Fruit fly (Drosophila melanogaster) whole organism, pupa: ENCODE measurements around the gene CG32726.

Source experiments
- CG10348 ChIP-seq: fragments of 200-800 bp; sonication (Bioruptor generic); IDR thresholded peaks from 2 replicates; pipeline ENCODE4 v1.3.6; 2022; ENCODE audit warnings: missing biosample characterization, missing genetic modification characterization
- CG12605 ChIP-seq: fragments of 200-800 bp; sonication (Bioruptor generic); IDR thresholded peaks from 2 replicates; pipeline ENCODE4 v1.3.6; 2022; ENCODE audit warnings: missing biosample characterization, missing genetic modification characterization
- CG13204 ChIP-seq: fragments of 200-800 bp; sonication (Bioruptor generic); optimal IDR thresholded peaks from 2 replicates; lab custom pipeline; 2018; ENCODE audit warnings: missing biosample characterization, mild to moderate bottlenecking, missing genetic modification characterization, moderate library complexity
- CG14655 ChIP-seq: fragments of 200-800 bp; sonication (Bioruptor generic); optimal IDR thresholded peaks from 3 replicates; lab custom pipeline; 2017; ENCODE audit warnings: mild to moderate bottlenecking, missing biosample characterization, missing genetic modification reagents, missing genetic modification characterization
- CG15710 ChIP-seq: fragments of 200-800 bp; sonication (Bioruptor generic); optimal IDR thresholded peaks from 2 replicates; lab custom pipeline; 2018; ENCODE audit warnings: missing biosample characterization, mild to moderate bottlenecking, missing genetic modification characterization, moderate library complexity
- CG17806 ChIP-seq: fragments of 200-800 bp; sonication (Bioruptor generic); optimal IDR thresholded peaks from 2 replicates; lab custom pipeline; 2018; ENCODE audit warnings: missing biosample characterization, mild to moderate bottlenecking, missing genetic modification characterization, moderate library complexity
- CG32121 ChIP-seq: fragments of 200-800 bp; sonication (Bioruptor generic); IDR thresholded peaks from 2 replicates; pipeline ENCODE4 v1.3.6; 2022; ENCODE audit warnings: missing biosample characterization, missing genetic modification characterization
- CG34367 ChIP-seq: fragments of 200-800 bp; sonication (Bioruptor generic); optimal IDR thresholded peaks from 2 replicates; lab custom pipeline; 2018; ENCODE audit warnings: missing biosample characterization, mild to moderate bottlenecking, missing genetic modification characterization
- CG4496 ChIP-seq: fragments of 200-800 bp; sonication (Bioruptor generic); IDR thresholded peaks from 3 replicates; pipeline ENCODE4 v1.3.6; 2022; ENCODE audit warnings: missing biosample characterization, missing genetic modification characterization
- CG8159 ChIP-seq: fragments of 200-800 bp; sonication (Bioruptor generic); optimal IDR thresholded peaks from 3 replicates; lab custom pipeline; 2018; ENCODE audit warnings: missing biosample characterization, mild to moderate bottlenecking, missing genetic modification characterization, moderate library complexity
- CG8301 ChIP-seq: fragments of 200-800 bp; sonication (Bioruptor generic); optimal IDR thresholded peaks from 2 replicates; lab custom pipeline; 2018; ENCODE audit warnings: missing biosample characterization, mild to moderate bottlenecking, missing genetic modification characterization
- CG9948 ChIP-seq: fragments of 200-800 bp; sonication (Bioruptor generic); optimal IDR thresholded peaks from 2 replicates; lab custom pipeline; 2018; ENCODE audit warnings: missing biosample characterization, mild to moderate bottlenecking, missing genetic modification characterization, moderate library complexity
- D1 ChIP-seq: fragments of 200-800 bp; sonication (Bioruptor generic); optimal IDR thresholded peaks from 2 replicates; lab custom pipeline; 2018; ENCODE audit warnings: missing biosample characterization, mild to moderate bottlenecking, missing genetic modification characterization, moderate library complexity
- EcR ChIP-seq: fragments of 200-800 bp; sonication (Bioruptor generic); optimal IDR thresholded peaks from 3 replicates; lab custom pipeline; 2019; ENCODE audit warnings: missing biosample characterization, missing genetic modification characterization, mild to moderate bottlenecking, moderate library complexity, missing genetic modification reagents
- Ets98B ChIP-seq: fragments of 200-800 bp; sonication (Bioruptor generic); IDR thresholded peaks from 2 replicates; pipeline ENCODE4 v1.3.6; 2022; ENCODE audit warnings: missing biosample characterization, missing genetic modification characterization
- Pif1A ChIP-seq: fragments of 200-800 bp; sonication (Bioruptor generic); optimal IDR thresholded peaks from 3 replicates; lab custom pipeline; 2016; ENCODE audit warnings: missing biosample characterization, missing genetic modification characterization
- Pif1B ChIP-seq: fragments of 200-800 bp; sonication (Bioruptor generic); optimal IDR thresholded peaks from 3 replicates; lab custom pipeline; 2016; ENCODE audit warnings: missing biosample characterization, missing genetic modification characterization
- Snoo ChIP-seq: fragments of 200-800 bp; sonication (Bioruptor generic); optimal IDR thresholded peaks from 3 replicates; lab custom pipeline; 2017; ENCODE audit warnings: missing biosample characterization, mild to moderate bottlenecking, missing genetic modification characterization, inconsistent platforms
- fd96Ca ChIP-seq: fragments of 200-800 bp; sonication (Bioruptor generic); IDR thresholded peaks from 3 replicates; pipeline ENCODE4 v1.3.6; 2022; ENCODE audit warnings: missing biosample characterization, missing genetic modification characterization
- gl ChIP-seq: fragments of 200-800 bp; sonication (Bioruptor generic); optimal IDR thresholded peaks from 2 replicates; lab custom pipeline; 2018; ENCODE audit warnings: missing biosample characterization, mild to moderate bottlenecking, missing genetic modification characterization
- rn ChIP-seq: fragments of 200-800 bp; sonication (Bioruptor generic); IDR thresholded peaks from 2 replicates; pipeline ENCODE4 v1.3.6; 2022; ENCODE audit warnings: missing biosample characterization, missing genetic modification characterization

Gene CG32726

dm6 chrX:7412368-7412767, 13.2 kb downstream of the CG32726 start, which contains the start of gene CG42704:
Gene CG42704, plus strand, starts transcription at chrX:7412668.
- no peak for TF ChIP-seq CG34367
- no peak for TF ChIP-seq Snoo
- TF ChIP-seq Pif1B (GFP tag; lab: Kevin White, UChicago): no peak
- TF ChIP-seq CG10348 (GFP tag; lab: Robert Waterston, UW): no peak
- no peak for TF ChIP-seq CG9948
- TF ChIP-seq CG15710 (tag; lab: Kevin White, UChicago): no peak
- TF ChIP-seq CG12605: no peak
- no peak for TF ChIP-seq CG13204
- no peak for TF ChIP-seq CG32121 (GFP tag; lab: Robert Waterston, UW)
- no peak for TF ChIP-seq Ets98B
- no peak for TF ChIP-seq Pif1A (GFP tag; lab: Kevin White, UChicago)
- no peak for TF ChIP-seq EcR
- TF ChIP-seq CG17806 (tag; lab: Kevin White, UChicago): no peak
- TF ChIP-seq CG14655 (GFP tag; lab: Kevin White, UChicago): no peak

DNA sequence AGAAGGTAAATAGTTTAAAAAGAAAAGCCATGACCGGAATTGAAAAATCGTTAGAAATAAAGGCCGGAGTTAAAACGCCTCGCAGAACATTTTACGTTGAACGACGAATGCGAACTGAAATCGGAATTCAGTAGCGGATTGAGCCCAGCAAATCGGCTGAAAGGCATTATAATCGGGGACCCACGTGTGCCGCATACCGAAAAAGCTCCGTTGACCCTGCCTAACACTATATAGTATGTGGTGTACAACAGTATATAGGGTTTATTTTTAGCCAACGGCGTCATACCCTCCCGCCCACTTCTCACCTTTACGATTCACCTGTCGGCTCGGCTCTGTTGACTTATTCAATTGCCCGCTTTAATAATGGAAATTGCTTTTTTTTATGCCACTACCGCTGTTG, 13.7 kb downstream of the CG32726 start, which contains the start of gene CG42246:
Gene CG42246, minus strand, starts transcription at position 101 of the 400 bp plus-strand sequence.
- TF ChIP-seq CG12605 (no peak), CG9948 (no peak), CG34367 (no peak), Ets98B (no peak), Pif1B (GFP tag; lab: Kevin White, UChicago) (no peak), Snoo (no peak)

dm6 chrX:7406908-7407307, 18.6 kb downstream of the CG32726 start, which contains the start of gene CG32727:
Gene CG32727, plus strand, starts transcription at chrX:7407208.
- TF ChIP-seq Ets98B: no peak
- no peak for TF ChIP-seq EcR
- TF ChIP-seq CG9948: no peak
- TF ChIP-seq CG15710 (tag; lab: Kevin White, UChicago): no peak
- TF ChIP-seq CG8301 (tag; lab: Kevin White, UChicago): no peak
- no peak for TF ChIP-seq CG32121 (GFP tag; lab: Robert Waterston, UW)
- TF ChIP-seq CG12605: no peak
- no peak for TF ChIP-seq CG4496 (GFP tag; lab: Robert Waterston, UW)
- no peak for TF ChIP-seq CG14655 (GFP tag; lab: Kevin White, UChicago)
- TF ChIP-seq CG17806 (tag; lab: Kevin White, UChicago): no peak
- TF ChIP-seq CG10348 (GFP tag; lab: Robert Waterston, UW): no peak
- no peak for TF ChIP-seq CG13204
- TF ChIP-seq fd96Ca (GFP tag; lab: Robert Waterston, UW): no peak
- TF ChIP-seq rn (GFP tag; lab: Robert Waterston, UW): no peak

dm6 chrX:7405697-7406096, 19.8 kb downstream of the CG32726 start, which contains the start of gene CG1677:
Gene CG1677, minus strand, starts transcription at chrX:7405797.
- no peak for TF ChIP-seq EcR
- TF ChIP-seq Pif1B (GFP tag; lab: Kevin White, UChicago): no peak
- no peak for TF ChIP-seq D1 (tag; lab: Kevin White, UChicago)
- TF ChIP-seq CG13204: no peak
- TF ChIP-seq CG9948: no peak
- TF ChIP-seq CG8301 (tag; lab: Kevin White, UChicago): no peak
- TF ChIP-seq gl: no peak
- TF ChIP-seq Ets98B: no peak
- no peak for TF ChIP-seq CG12605

DNA sequence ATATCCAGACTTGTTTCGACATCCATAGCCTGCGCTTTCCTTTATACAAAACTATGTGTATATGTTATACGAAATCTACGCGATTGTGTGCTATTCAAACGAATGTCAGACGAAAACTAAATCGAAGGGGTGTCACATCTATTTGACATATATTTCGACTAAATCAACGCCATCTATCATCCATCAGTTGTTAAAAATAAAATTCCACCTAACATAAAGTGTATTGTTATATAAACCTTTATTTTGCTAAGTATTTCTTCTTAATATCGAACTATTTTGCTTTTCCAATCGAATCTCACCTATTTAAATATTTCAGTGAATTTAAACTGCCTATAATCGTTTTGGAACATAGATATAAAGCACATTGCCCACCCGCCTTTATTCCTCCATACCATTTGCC, 22.5 kb downstream of the CG32726 start, which contains the start of gene CG15035:
Gene CG15035, minus strand, starts transcription at position 101 of the 400 bp plus-strand sequence.
- TF ChIP-seq CG13204: no peak
- no peak for TF ChIP-seq Pif1A (GFP tag; lab: Kevin White, UChicago)
- no peak for TF ChIP-seq CG8159
- TF ChIP-seq CG34367: no peak
- TF ChIP-seq CG4496 (GFP tag; lab: Robert Waterston, UW): no peak
- TF ChIP-seq CG10348 (GFP tag; lab: Robert Waterston, UW): no peak
- no peak for TF ChIP-seq fd96Ca (GFP tag; lab: Robert Waterston, UW)
- no peak for TF ChIP-seq CG8301 (tag; lab: Kevin White, UChicago)
- no peak for TF ChIP-seq CG12605
- no peak for TF ChIP-seq Ets98B
- no peak for TF ChIP-seq rn (GFP tag; lab: Robert Waterston, UW)
- no peak for TF ChIP-seq D1 (tag; lab: Kevin White, UChicago)
- TF ChIP-seq, all 21 proteins: peak for 0

- no peak for TF ChIP-seq fd96Ca (GFP tag; lab: Robert Waterston, UW)
- TF ChIP-seq CG34367: no peak
Measured at dm6 chrX:7382890-7383289, 42.7 kb downstream of the CG32726 start, which contains the start of gene CG42781. Gene CG42781, minus strand, starts transcription at chrX:7382990.

dm6 chrX:7379569-7379968, 46.0 kb downstream of the CG32726 start:
- TF ChIP-seq CG32121 (GFP tag; lab: Robert Waterston, UW): no peak
- peak; percentile 21 for TF ChIP-seq CG8301 (tag; lab: Kevin White, UChicago)
- TF ChIP-seq CG10348 (GFP tag; lab: Robert Waterston, UW): no peak
- no peak for TF ChIP-seq CG4496 (GFP tag; lab: Robert Waterston, UW)
- TF ChIP-seq CG13204: no peak
- TF ChIP-seq CG14655 (GFP tag; lab: Kevin White, UChicago): peak; percentile 37
- no peak for TF ChIP-seq Ets98B
- no peak for TF ChIP-seq CG12605
- no peak for TF ChIP-seq Snoo
- no peak for TF ChIP-seq gl
- peak; percentile 52 for TF ChIP-seq CG8159
- no peak for TF ChIP-seq D1 (tag; lab: Kevin White, UChicago)
- no peak for TF ChIP-seq EcR
- TF ChIP-seq CG9948: peak; percentile 35
- TF ChIP-seq CG34367: peak; percentile 8
- peak; percentile 43 for TF ChIP-seq CG15710 (tag; lab: Kevin White, UChicago)
- TF ChIP-seq fd96Ca (GFP tag; lab: Robert Waterston, UW): peak; percentile 45; the same call in 1 of the 3 replicates
- no peak for TF ChIP-seq rn (GFP tag; lab: Robert Waterston, UW)
- TF ChIP-seq Pif1B (GFP tag; lab: Kevin White, UChicago): no peak
- peak; percentile 37 for TF ChIP-seq Pif1A (GFP tag; lab: Kevin White, UChicago)
- no peak for TF ChIP-seq CG17806 (tag; lab: Kevin White, UChicago)
